Worm (Caenorhabditis elegans): ENCODE results near the gene glb-14.
A peak's percentile ranks its signal among the peaks of the same experiment; 100 is the strongest.

glb-14 gene

DNA sequence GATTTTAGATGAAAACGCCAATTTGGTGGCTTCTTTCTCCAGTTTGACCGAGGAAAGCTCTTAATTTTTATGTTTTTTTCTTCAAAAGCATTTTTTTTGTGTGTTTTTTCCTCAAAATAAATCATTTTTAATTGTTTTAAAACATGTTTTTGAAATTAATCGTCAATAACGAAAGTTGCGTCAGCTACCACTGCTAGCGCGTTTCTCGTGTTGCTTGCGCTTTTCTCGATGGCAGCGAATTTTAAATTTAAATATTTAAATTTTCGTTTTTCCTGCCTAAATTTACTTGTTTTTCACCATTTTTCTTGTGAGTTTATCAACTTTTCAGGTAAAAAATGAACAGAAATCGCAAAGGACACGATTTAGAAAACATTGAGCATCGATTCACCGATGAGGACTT lies 6.9 kb downstream of the glb-14 start, which contains the start of gene prde-1:
prde-1 (plus strand) TSS at position 322 of the 400 bp plus-strand sequence.
- no peak for TF ChIP-seq R02D3.7 (tag; optimal IDR thresholded peaks at IDR 0.05)
- no peak for TF ChIP-seq unc-39 (tag; optimal IDR thresholded peaks at IDR 0.05)
- no peak for TF ChIP-seq lin-15B (tag; optimal IDR thresholded peaks at IDR 0.05)
- TF ChIP-seq ztf-4 (tag; optimal IDR thresholded peaks at IDR 0.05): no peak
- TF ChIP-seq nhr-28 (tag; optimal IDR thresholded peaks at IDR 0.05): no peak
- no peak for TF ChIP-seq zag-1 (tag; optimal IDR thresholded peaks at IDR 0.05)
- TF ChIP-seq nhr-11 (tag; optimal IDR thresholded peaks at IDR 0.05): no peak
- TF ChIP-seq egl-5 (tag; optimal IDR thresholded peaks at IDR 0.05): no peak
- TF ChIP-seq egl-27 (tag; optimal IDR thresholded peaks at IDR 0.05): no peak
- no peak for TF ChIP-seq nhr-76 (tag; optimal IDR thresholded peaks at IDR 0.05)
- TF ChIP-seq mdl-1 (tag; optimal IDR thresholded peaks at IDR 0.05): no peak
- TF ChIP-seq ceh-82 (tag; optimal IDR thresholded peaks at IDR 0.05): no peak

DNA sequence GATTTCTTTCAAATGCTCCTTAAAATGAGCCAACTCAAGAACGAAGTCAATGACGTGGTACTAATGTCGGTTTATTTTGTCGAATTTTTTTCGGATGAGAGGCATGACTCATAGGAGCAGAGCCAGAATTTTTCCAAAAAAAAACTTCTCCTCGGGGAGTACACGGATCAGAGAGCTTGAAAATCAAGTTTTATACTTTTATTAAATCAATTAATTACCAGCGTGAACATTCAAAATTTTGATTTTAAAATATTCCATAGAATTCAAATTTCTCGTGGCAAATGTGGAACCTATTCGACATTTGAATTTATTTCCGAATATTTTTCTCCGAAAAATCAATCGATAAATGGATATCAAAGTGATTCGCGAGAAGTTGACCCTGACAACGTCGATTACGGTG lies 8.5 kb downstream of the glb-14 start, which contains the start of gene F21A3.4:
F21A3.4 (plus strand) TSS at position 301 of the 400 bp plus-strand sequence.
- TF ChIP-seq sea-2 (GFP tag; optimal IDR thresholded peaks at IDR 0.05): no peak
- no peak for TF ChIP-seq hmg-11 (tag; optimal IDR thresholded peaks at IDR 0.05)
- TF ChIP-seq fos-1 (tag; optimal IDR thresholded peaks at IDR 0.05): no peak
- no peak for TF ChIP-seq pqm-1 (tag; optimal IDR thresholded peaks at IDR 0.05)

DNA sequence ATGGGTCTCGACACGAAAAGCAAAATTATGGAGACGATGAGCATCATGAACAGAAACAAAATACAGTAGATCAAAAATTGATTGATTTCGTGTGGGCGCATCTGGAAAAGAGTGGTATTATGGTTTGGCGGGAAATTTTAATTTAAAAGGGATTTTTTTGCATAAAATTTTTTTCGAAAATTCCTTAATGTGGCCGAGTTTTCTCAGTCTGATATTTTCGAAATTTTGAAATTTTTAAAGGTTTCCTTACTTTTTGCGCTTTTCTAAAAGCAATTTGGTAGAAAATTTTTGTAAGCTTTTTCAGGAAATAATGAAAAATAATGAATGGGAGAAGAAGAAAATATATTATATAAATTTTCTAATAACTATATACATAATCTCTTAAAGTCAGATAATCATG lies 10.9 kb downstream of the glb-14 start, which contains the start of gene F21A3.2:
F21A3.2 (minus strand) TSS at position 101 of the 400 bp plus-strand sequence.
- TF ChIP-seq unc-39 (tag; optimal IDR thresholded peaks at IDR 0.05): no peak

DNA sequence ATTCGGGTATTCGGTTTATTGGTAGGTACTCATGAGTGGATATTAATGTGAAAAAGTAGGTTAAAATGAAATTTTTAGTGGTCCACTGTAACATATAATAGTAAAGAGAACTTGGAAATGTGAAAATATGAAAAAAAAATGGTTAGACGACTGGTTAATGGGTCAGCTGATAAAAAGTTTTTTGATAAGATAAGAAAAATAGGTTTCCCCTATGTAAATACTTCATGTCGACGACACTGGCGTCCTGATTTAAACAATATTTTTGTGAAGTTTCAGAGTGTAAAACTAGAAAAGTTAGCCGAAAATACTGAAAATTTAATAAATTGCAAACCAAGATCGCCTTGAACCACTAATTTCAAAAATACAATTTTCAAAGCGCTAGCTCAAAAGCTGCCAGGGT lies 11.7 kb downstream of the glb-14 start, which contains the start of gene F21A3.11:
F21A3.11 (minus strand) TSS at position 117 of the 400 bp plus-strand sequence.
- TF ChIP-seq nhr-237 (tag; optimal IDR thresholded peaks at IDR 0.05) (no peak), ceh-9 (tag; optimal IDR thresholded peaks at IDR 0.05) (no peak), snpc-4 (tag; optimal IDR thresholded peaks at IDR 0.05) (no peak), eor-1 (tag; optimal IDR thresholded peaks at IDR 0.05) (no peak), pha-4 (tag; optimal IDR thresholded peaks at IDR 0.05) (peak; percentile 54), elt-2 (tag; optimal IDR thresholded peaks at IDR 0.05) (peak; percentile 73), nhr-25 (tag; optimal IDR thresholded peaks at IDR 0.05) (no peak), pqm-1 (tag; optimal IDR thresholded peaks at IDR 0.05) (peak; percentile 31), fkh-2 (tag; optimal IDR thresholded peaks at IDR 0.05) (no peak), nhr-67 (tag; optimal IDR thresholded peaks at IDR 0.05) (no peak), nhr-11 (tag; optimal IDR thresholded peaks at IDR 0.05) (no peak)

DNA sequence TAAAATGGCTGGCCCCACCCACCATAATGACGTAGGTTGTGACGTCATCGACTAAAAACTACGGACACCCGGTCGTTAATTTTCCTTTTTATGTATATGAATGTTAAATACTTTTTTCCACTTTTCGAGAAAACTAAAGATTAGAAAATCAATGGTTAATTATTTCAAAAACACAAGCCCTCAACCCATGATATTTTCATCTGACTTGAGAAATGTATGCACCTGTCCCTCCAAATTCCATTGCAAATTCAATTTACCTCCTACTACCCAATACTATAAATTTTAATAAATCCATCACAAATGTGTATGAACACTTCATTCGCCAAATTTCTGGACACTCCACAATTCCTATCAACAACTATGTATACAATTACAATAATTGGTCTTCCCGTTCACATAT lies 15.7 kb downstream of the glb-14 start, which contains the start of gene srh-276:
srh-276 (plus strand) TSS at position 301 of the 400 bp plus-strand sequence.
- TF ChIP-seq unc-62 (GFP tag; optimal IDR thresholded peaks at IDR 0.05): no peak

DNA sequence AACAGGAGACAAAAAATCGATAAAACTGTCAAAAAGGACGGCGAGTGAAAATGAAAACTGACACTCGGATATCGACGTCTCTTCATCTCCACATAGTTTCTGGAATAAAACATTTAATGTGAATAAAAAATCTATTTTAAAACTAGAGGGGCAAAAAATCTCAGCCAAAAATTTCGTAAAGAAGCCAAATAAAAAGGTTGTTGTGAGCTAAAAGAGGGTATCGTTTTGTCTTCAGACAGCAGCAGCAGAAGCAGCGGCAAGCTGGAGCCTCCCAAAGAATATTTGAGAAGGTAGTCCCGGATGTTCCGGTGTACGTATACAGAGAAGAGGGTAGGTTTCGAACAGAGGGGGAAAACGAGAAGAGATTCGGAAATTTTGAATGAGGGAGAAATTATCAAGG lies 22.9 kb downstream of the glb-14 start, which contains the start of gene lgc-31:
lgc-31 (minus strand) TSS at position 101 of the 400 bp plus-strand sequence.
- TF ChIP-seq nhr-77 (tag; optimal IDR thresholded peaks at IDR 0.05): no peak
- TF ChIP-seq elt-2 (tag; optimal IDR thresholded peaks at IDR 0.05): no peak
- no peak for TF ChIP-seq nhr-25 (tag; optimal IDR thresholded peaks at IDR 0.05)
- no peak for TF ChIP-seq nhr-67 (tag; optimal IDR thresholded peaks at IDR 0.05)
- no peak for TF ChIP-seq hmg-11 (tag; optimal IDR thresholded peaks at IDR 0.05)

DNA sequence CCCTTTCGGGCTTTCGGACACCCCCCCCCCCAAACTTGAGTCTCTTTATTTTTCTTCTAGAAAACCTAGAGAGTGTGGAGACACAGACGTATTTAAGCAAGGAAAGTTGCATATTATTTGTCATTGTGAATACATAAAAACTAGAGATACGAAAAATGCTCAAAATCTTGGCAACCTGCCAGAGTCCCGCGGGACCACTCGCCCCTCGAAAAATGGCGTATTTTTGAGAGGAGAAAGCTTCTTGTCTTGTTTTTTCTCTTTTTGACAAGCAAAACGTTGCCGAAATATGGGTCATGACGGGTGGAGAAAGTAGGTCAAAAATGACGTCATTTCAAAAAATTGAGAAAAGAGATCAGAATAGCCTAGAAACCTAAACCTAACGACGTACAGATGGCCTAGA lies 24.4 kb downstream of the glb-14 start:
- peak; percentile 11 for TF ChIP-seq lin-39 (tag; optimal IDR thresholded peaks at IDR 0.05)
- no peak for TF ChIP-seq tbx-2 (tag; optimal IDR thresholded peaks at IDR 0.05)

DNA sequence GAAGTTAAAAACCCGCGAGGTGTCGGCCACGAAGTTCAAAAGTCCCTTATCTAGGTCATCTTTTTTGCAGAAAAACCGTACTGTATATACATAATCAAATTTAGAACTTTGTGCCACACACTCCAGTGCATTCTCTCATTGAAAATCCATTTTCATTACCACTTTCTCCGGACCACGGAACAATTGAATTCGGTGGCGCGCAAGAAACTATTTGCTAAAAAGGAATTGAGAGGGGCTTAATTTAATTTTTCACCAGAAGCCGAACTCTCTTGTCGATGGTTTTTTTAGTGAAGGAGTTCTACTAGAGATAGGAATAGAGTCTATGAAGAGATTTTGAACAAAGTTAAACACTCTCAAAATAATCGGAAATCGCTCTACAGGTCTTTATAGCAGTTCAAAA lies 24.9 kb downstream of the glb-14 start:
- TF ChIP-seq nhr-67 (tag; optimal IDR thresholded peaks at IDR 0.05) (no peak), mml-1 (tag; optimal IDR thresholded peaks at IDR 0.05) (no peak), fkh-2 (tag; optimal IDR thresholded peaks at IDR 0.05) (no peak), ZK546.5 (tag; optimal IDR thresholded peaks at IDR 0.05) (no peak), zag-1 (tag; optimal IDR thresholded peaks at IDR 0.05) (no peak), mdl-1 (tag; optimal IDR thresholded peaks at IDR 0.05) (no peak), nhr-43 (tag; optimal IDR thresholded peaks at IDR 0.05; ENCODE audit: poor library complexity, severe bottlenecking) (no peak), egl-5 (tag; optimal IDR thresholded peaks at IDR 0.05) (no peak), lin-15B (tag; optimal IDR thresholded peaks at IDR 0.05) (no peak), fos-1 (tag; optimal IDR thresholded peaks at IDR 0.05) (no peak), skn-1 (tag; optimal IDR thresholded peaks at IDR 0.05) (no peak), elt-3 (tag; optimal IDR thresholded peaks at IDR 0.05) (no peak), elt-2 (tag; optimal IDR thresholded peaks at IDR 0.05) (no peak), lsy-12 (tag; optimal IDR thresholded peaks at IDR 0.05) (no peak), aly-2 (tag; optimal IDR thresholded peaks at IDR 0.05) (no peak), ceh-82 (tag; optimal IDR thresholded peaks at IDR 0.05) (no peak), tbx-2 (tag; optimal IDR thresholded peaks at IDR 0.05) (no peak)

Measured in whole organism, L3 larva.